Worm (Caenorhabditis elegans) whole organism, young adult: ENCODE measurements around the gene Y54F10BM.21.

Experiments used
- B0035.1 ChIP-seq: sonication (generic microtip); optimal IDR thresholded peaks from 2 replicates; lab custom pipeline; 2016; ENCODE audit warnings: missing genetic modification characterization, mild to moderate bottlenecking, missing compliant biosample characterization, missing genotype, missing genetic modification reagents
- F37B4.10 ChIP-seq: fragments of 200-800 bp; sonication (Bioruptor generic); IDR thresholded peaks from 2 replicates; pipeline ENCODE4 v1.3.6; 2022; ENCODE audit warnings: missing genetic modification characterization, missing compliant biosample characterization
- F49E8.2 ChIP-seq: sonication (generic microtip); optimal IDR thresholded peaks from 3 replicates; lab custom pipeline; 2017; ENCODE audit warnings: missing genetic modification characterization, mild to moderate bottlenecking, missing compliant biosample characterization, antibody characterized with exemption, moderate library complexity; ENCODE audit not compliant: insufficient read depth
- ceh-40 ChIP-seq: fragments of 200-800 bp; sonication (Bioruptor generic); IDR thresholded peaks from 2 replicates; pipeline ENCODE4 v1.3.6; 2022; ENCODE audit warnings: missing genetic modification characterization, missing compliant biosample characterization
- dpl-1 ChIP-seq: fragments of 150-350 bp; optimal IDR thresholded peaks from 2 replicates; lab custom pipeline; 2014; ENCODE audit warnings: missing biosample characterization, missing genetic modification reagents, missing genetic modification characterization
- fkh-3 ChIP-seq: sonication (generic microtip); optimal IDR thresholded peaks from 2 replicates; lab custom pipeline; 2016; ENCODE audit warnings: mild to moderate bottlenecking, missing genetic modification characterization, missing compliant biosample characterization
- him-1 ChIP-seq: sonication (generic microtip); optimal IDR thresholded peaks from 2 replicates; lab custom pipeline; 2016; ENCODE audit warnings: missing genotype, missing genetic modification reagents, missing genetic modification characterization, missing compliant biosample characterization
- hlh-12 ChIP-seq: sonication (generic microtip); optimal IDR thresholded peaks from 2 replicates; lab custom pipeline; 2016; ENCODE audit warnings: missing genetic modification characterization, missing compliant biosample characterization
- hsf-1 ChIP-seq: fragments of 200-800 bp; sonication (Bioruptor generic); IDR thresholded peaks from 2 replicates; pipeline ENCODE4 v1.3.6; 2022; ENCODE audit warnings: missing genetic modification reagents, missing genetic modification characterization, missing compliant biosample characterization
- mes-4 ChIP-seq: sonication (generic microtip); optimal IDR thresholded peaks from 2 replicates; lab custom pipeline; 2016; ENCODE audit warnings: missing genotype, missing genetic modification characterization, missing compliant biosample characterization
- rpc-1 ChIP-seq, 2 experiments: fragments of 150-350 bp in 1 of 2; sonication (generic microtip) in 1 of 2; optimal IDR thresholded peaks; 2 replicates each; lab custom pipeline; 2014 to 2018; ENCODE audit warnings: missing biosample characterization in 1 of 2, missing genetic modification characterization in 1 of 2, missing genetic modification reagents in 1 of 2, missing genotype in 1 of 2
- sea-2 ChIP-seq: fragments of 200-800 bp; sonication (Bioruptor generic); IDR thresholded peaks from 2 replicates; pipeline ENCODE4 v1.3.6; 2022; ENCODE audit warnings: missing genetic modification characterization, missing compliant biosample characterization

- TF ChIP-seq fkh-3 (tag; lab: Kevin White, UChicago) (no peak), F37B4.10 (no peak), F49E8.2 (tag; lab: Kevin White, UChicago) (no peak), dpl-1 (no peak), rpc-1 (optimal IDR thresholded peaks at IDR 0.05; lab: Kevin White, UChicago) (no peak), rpc-1 (tag; optimal IDR thresholded peaks at IDR 0.05; lab: Kevin White, UChicago) (no peak), ceh-40 (GFP tag; lab: Robert Waterston, UW) (no peak), hlh-12 (tag; lab: Kevin White, UChicago) (no peak), him-1 (tag; lab: Kevin White, UChicago) (no peak), sea-2 (no peak), B0035.1 (tag; lab: Kevin White, UChicago) (no peak), hsf-1 (no peak), mes-4 (tag; lab: Kevin White, UChicago) (no peak)
Measured at ce11 chrIII:2288261-2288660, 11.3 kb downstream of the Y54F10BM.21 start.
